Worm (Caenorhabditis elegans) whole organism, L3 larva: ENCODE measurements around the gene gur-4.

Source experiments
- R02D3.7 ChIP-seq: fragments of 150-350 bp; optimal IDR thresholded peaks from 2 replicates; lab custom pipeline; 2014; ENCODE audit warnings: missing biosample characterization, missing genetic modification characterization
- ZK546.5 ChIP-seq: sonication (generic microtip); optimal IDR thresholded peaks from 2 replicates; lab custom pipeline; 2017; ENCODE audit warnings: missing biosample characterization, missing genetic modification characterization
- aly-2 ChIP-seq: fragments of 150-350 bp; optimal IDR thresholded peaks from 2 replicates; lab custom pipeline; 2014; ENCODE audit warnings: missing biosample characterization, missing genetic modification characterization
- ama-1 ChIP-seq: fragments of 150-350 bp; optimal IDR thresholded peaks from 2 replicates; lab custom pipeline; 2018
- ceh-16 ChIP-seq: sonication (generic microtip); optimal IDR thresholded peaks from 2 replicates; lab custom pipeline; 2017; ENCODE audit warnings: missing biosample characterization, missing genetic modification characterization
- ceh-28 ChIP-seq: fragments of 150-350 bp; optimal IDR thresholded peaks from 2 replicates; lab custom pipeline; 2014; ENCODE audit warnings: missing biosample characterization, missing genetic modification reagents, missing genetic modification characterization
- ceh-82 ChIP-seq: fragments of 150-350 bp; optimal IDR thresholded peaks from 2 replicates; lab custom pipeline; 2014; ENCODE audit warnings: missing biosample characterization, missing genetic modification characterization
- ceh-9 ChIP-seq: sonication (generic microtip); optimal IDR thresholded peaks from 2 replicates; lab custom pipeline; 2018; ENCODE audit warnings: missing biosample characterization, missing genetic modification characterization
- daf-12 ChIP-seq: fragments of 150-350 bp; optimal IDR thresholded peaks from 2 replicates; lab custom pipeline; 2014; ENCODE audit warnings: missing biosample characterization, missing genetic modification reagents, missing genetic modification characterization
- egl-27 ChIP-seq: sonication (generic microtip); optimal IDR thresholded peaks from 4 replicates; lab custom pipeline; 2017; ENCODE audit warnings: missing biosample characterization, missing genetic modification reagents, missing genetic modification characterization
- egl-5 ChIP-seq: fragments of 150-350 bp; optimal IDR thresholded peaks from 2 replicates; lab custom pipeline; 2017; ENCODE audit warnings: missing biosample characterization, missing genetic modification reagents, missing genetic modification characterization, inconsistent platforms
- elt-1 ChIP-seq: fragments of 150-350 bp; optimal IDR thresholded peaks from 2 replicates; lab custom pipeline; 2014; ENCODE audit warnings: missing biosample characterization, missing genetic modification characterization
- elt-2 ChIP-seq: sonication (generic microtip); optimal IDR thresholded peaks from 2 replicates; lab custom pipeline; 2016; ENCODE audit warnings: missing genetic modification reagents, mild to moderate bottlenecking, missing genetic modification characterization, missing compliant biosample characterization
- elt-3 ChIP-seq, 3 experiments: fragments of 150-350 bp in 1 of 3; sonication (generic microtip) in 2 of 3; optimal IDR thresholded peaks; 2 replicates in 2 of 3; 4 replicates in 1 of 3; lab custom pipeline; 2014 to 2017; ENCODE audit warnings: missing biosample characterization in 3 of 3, missing genetic modification characterization in 3 of 3
- eor-1 ChIP-seq, 2 experiments: fragments of 150-350 bp; optimal IDR thresholded peaks; 2 replicates each; lab custom pipeline; 2014 to 2018; ENCODE audit warnings: missing biosample characterization in 2 of 2, missing genetic modification characterization in 2 of 2
- fkh-10 ChIP-seq: sonication (generic microtip); optimal IDR thresholded peaks from 2 replicates; lab custom pipeline; 2017; ENCODE audit warnings: missing biosample characterization, missing genetic modification reagents, missing genetic modification characterization
- fkh-2 ChIP-seq: fragments of 150-350 bp; optimal IDR thresholded peaks from 2 replicates; lab custom pipeline; 2014; ENCODE audit warnings: missing biosample characterization, missing genetic modification reagents, missing genetic modification characterization
- fos-1 ChIP-seq: fragments of 150-350 bp; optimal IDR thresholded peaks from 2 replicates; lab custom pipeline; 2014; ENCODE audit warnings: missing biosample characterization, missing genetic modification characterization
- hmg-11 ChIP-seq: sonication (generic microtip); optimal IDR thresholded peaks from 2 replicates; lab custom pipeline; 2016; ENCODE audit warnings: missing genetic modification characterization, missing compliant biosample characterization
- jun-1 ChIP-seq: fragments of 150-350 bp; optimal IDR thresholded peaks from 2 replicates; lab custom pipeline; 2014; ENCODE audit warnings: missing biosample characterization, missing genetic modification reagents, missing genetic modification characterization
- lin-15B ChIP-seq: fragments of 150-350 bp; optimal IDR thresholded peaks from 2 replicates; lab custom pipeline; 2014; ENCODE audit warnings: missing biosample characterization, missing genetic modification characterization
- lin-39 ChIP-seq: fragments of 150-350 bp; optimal IDR thresholded peaks from 2 replicates; lab custom pipeline; 2018; ENCODE audit warnings: missing biosample characterization, missing genetic modification reagents, missing genetic modification characterization
- lsy-12 ChIP-seq: sonication (generic microtip); optimal IDR thresholded peaks from 2 replicates; lab custom pipeline; 2016; ENCODE audit warnings: mild to moderate bottlenecking, missing genetic modification characterization, missing compliant biosample characterization
- mdl-1 ChIP-seq: fragments of 150-350 bp; optimal IDR thresholded peaks from 2 replicates; lab custom pipeline; 2014; ENCODE audit warnings: missing biosample characterization, missing genetic modification characterization
- mml-1 ChIP-seq: fragments of 150-350 bp; sonication (generic microtip); optimal IDR thresholded peaks from 3 replicates; lab custom pipeline; 2014; ENCODE audit warnings: missing biosample characterization, missing genetic modification characterization
- nfya-1 ChIP-seq: sonication (generic microtip); optimal IDR thresholded peaks from 2 replicates; lab custom pipeline; 2017; ENCODE audit warnings: missing genetic modification characterization, mild to moderate bottlenecking, missing compliant biosample characterization, antibody characterized with exemption, moderate library complexity; ENCODE audit not compliant: insufficient read depth
- nhr-11 ChIP-seq: fragments of 150-350 bp; optimal IDR thresholded peaks from 2 replicates; lab custom pipeline; 2014; ENCODE audit warnings: missing biosample characterization, missing genetic modification characterization
- nhr-12 ChIP-seq: fragments of 150-350 bp; optimal IDR thresholded peaks from 2 replicates; lab custom pipeline; 2014; ENCODE audit warnings: missing biosample characterization, missing genetic modification characterization
- nhr-23 ChIP-seq: fragments of 150-350 bp; optimal IDR thresholded peaks from 2 replicates; lab custom pipeline; 2014; ENCODE audit warnings: missing biosample characterization, missing genetic modification reagents, missing genetic modification characterization
- nhr-237 ChIP-seq: fragments of 150-350 bp; optimal IDR thresholded peaks from 2 replicates; lab custom pipeline; 2014; ENCODE audit warnings: missing biosample characterization, missing genetic modification characterization
- nhr-25 ChIP-seq: sonication (generic microtip); optimal IDR thresholded peaks from 2 replicates; lab custom pipeline; 2017; ENCODE audit warnings: missing biosample characterization, missing genetic modification characterization
- nhr-28 ChIP-seq: fragments of 150-350 bp; optimal IDR thresholded peaks from 2 replicates; lab custom pipeline; 2014; ENCODE audit warnings: missing biosample characterization, missing genetic modification characterization
- nhr-43 ChIP-seq: sonication (generic microtip); optimal IDR thresholded peaks from 2 replicates; lab custom pipeline; 2016; ENCODE audit warnings: mild to moderate bottlenecking, missing genetic modification characterization, missing compliant biosample characterization; ENCODE audit not compliant: poor library complexity, severe bottlenecking
- nhr-67 ChIP-seq: fragments of 150-350 bp; optimal IDR thresholded peaks from 2 replicates; lab custom pipeline; 2014; ENCODE audit warnings: missing biosample characterization, missing genetic modification characterization
- nhr-76 ChIP-seq: fragments of 150-350 bp; sonication (generic microtip); optimal IDR thresholded peaks from 5 replicates; lab custom pipeline; 2014; ENCODE audit warnings: missing biosample characterization, missing genetic modification characterization
- nhr-77 ChIP-seq: fragments of 150-350 bp; optimal IDR thresholded peaks from 2 replicates; lab custom pipeline; 2014; ENCODE audit warnings: missing biosample characterization, missing genetic modification characterization
- pha-4 ChIP-seq: fragments of 150-350 bp; optimal IDR thresholded peaks from 2 replicates; lab custom pipeline; 2014; ENCODE audit warnings: missing biosample characterization, missing genetic modification reagents, missing genetic modification characterization
- pqm-1 ChIP-seq: fragments of 150-350 bp; optimal IDR thresholded peaks from 2 replicates; lab custom pipeline; 2017; ENCODE audit warnings: missing biosample characterization, missing genetic modification characterization, inconsistent platforms
- sea-2 ChIP-seq: fragments of 150-350 bp; sonication (generic microtip); optimal IDR thresholded peaks from 4 replicates; lab custom pipeline; 2014; ENCODE audit warnings: missing biosample characterization, missing genetic modification reagents, missing genetic modification characterization
- skn-1 ChIP-seq: fragments of 150-350 bp; optimal IDR thresholded peaks from 2 replicates; lab custom pipeline; 2014; ENCODE audit warnings: missing biosample characterization, missing genetic modification characterization
- snpc-4 ChIP-seq: fragments of 150-350 bp; optimal IDR thresholded peaks from 2 replicates; lab custom pipeline; 2014; ENCODE audit warnings: missing biosample characterization, missing genetic modification characterization
- tbx-2 ChIP-seq: sonication (generic microtip); optimal IDR thresholded peaks from 2 replicates; lab custom pipeline; 2016; ENCODE audit warnings: mild to moderate bottlenecking, missing genetic modification characterization, missing compliant biosample characterization
- unc-39 ChIP-seq: sonication (generic microtip); optimal IDR thresholded peaks from 4 replicates; lab custom pipeline; 2017; ENCODE audit warnings: missing biosample characterization, missing genetic modification characterization
- unc-62 ChIP-seq: fragments of 150-350 bp; sonication (generic microtip); optimal IDR thresholded peaks from 4 replicates; lab custom pipeline; 2014; ENCODE audit warnings: missing biosample characterization, missing genetic modification reagents, missing genetic modification characterization
- zag-1 ChIP-seq: fragments of 150-350 bp; optimal IDR thresholded peaks from 2 replicates; lab custom pipeline; 2014; ENCODE audit warnings: missing biosample characterization, missing genetic modification characterization
- ztf-11 ChIP-seq: fragments of 150-350 bp; optimal IDR thresholded peaks from 2 replicates; lab custom pipeline; 2014; ENCODE audit warnings: missing biosample characterization, missing genetic modification characterization
- ztf-4 ChIP-seq: fragments of 150-350 bp; optimal IDR thresholded peaks from 2 replicates; lab custom pipeline; 2014; ENCODE audit warnings: missing biosample characterization, missing genetic modification characterization

Gene gur-4

DNA sequence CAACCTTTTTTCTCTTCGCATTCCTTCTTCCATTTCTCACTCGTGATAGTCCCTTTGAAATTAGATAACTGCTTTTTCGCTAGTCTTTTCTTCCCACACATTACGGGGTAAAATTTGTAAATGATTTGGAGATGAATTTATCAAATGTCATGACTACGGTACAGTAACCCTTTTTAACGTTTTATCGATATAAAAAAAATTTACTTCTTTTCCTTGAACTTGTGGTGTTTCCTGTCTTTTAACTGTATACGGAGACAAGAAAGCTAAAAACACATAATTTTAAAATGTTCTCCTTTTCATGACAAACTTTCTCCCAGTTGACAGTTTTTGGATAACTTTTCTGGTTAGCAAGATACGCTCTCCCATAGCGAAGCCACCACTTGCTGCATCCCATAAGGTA lies 45.5 kb downstream of the gur-4 start, which contains the start of gene W03H9.1:
Gene W03H9.1 (minus strand): TSS at position 101 of the 400 bp plus-strand sequence.
- TF ChIP-seq unc-62 (GFP tag; lab: Kevin White, UChicago) = no peak
- no peak for TF ChIP-seq snpc-4 (tag; lab: Kevin White, UChicago)
- no peak for TF ChIP-seq ztf-4 (tag; lab: Kevin White, UChicago)
- no peak for TF ChIP-seq nhr-67
- TF ChIP-seq fkh-10 = no peak
- TF ChIP-seq nhr-28 (tag; lab: Kevin White, UChicago) = no peak
- TF ChIP-seq ceh-9 (tag; lab: Kevin White, UChicago) = no peak
- no peak for TF ChIP-seq elt-2
- TF ChIP-seq pqm-1 (tag; lab: Kevin White, UChicago) = no peak
- TF ChIP-seq ceh-82 (tag; lab: Kevin White, UChicago) = no peak
- TF ChIP-seq mml-1 = no peak
- TF ChIP-seq daf-12 (tag; lab: Kevin White, UChicago) = no peak
- no peak for TF ChIP-seq jun-1
- no peak for TF ChIP-seq nhr-77 (tag; lab: Kevin White, UChicago)

- no peak for TF ChIP-seq ztf-4 (tag; lab: Kevin White, UChicago)
- TF ChIP-seq nfya-1 (tag; lab: Kevin White, UChicago) = no peak
- no peak for TF ChIP-seq sea-2
- no peak for TF ChIP-seq ceh-16 (tag; lab: Kevin White, UChicago)
- TF ChIP-seq elt-2 = no peak
- no peak for TF ChIP-seq ceh-9 (tag; lab: Kevin White, UChicago)
- TF ChIP-seq R02D3.7 (tag; lab: Kevin White, UChicago) = no peak
- no peak for TF ChIP-seq eor-1 (tag; optimal IDR thresholded peaks at IDR 0.05; lab: Kevin White, UChicago)
- TF ChIP-seq daf-12 (tag; lab: Kevin White, UChicago) = no peak
- no peak for TF ChIP-seq mml-1
- TF ChIP-seq nhr-23 = no peak
- TF ChIP-seq fkh-2 = no peak
- TF ChIP-seq mdl-1 (tag; lab: Kevin White, UChicago) = no peak
- no peak for TF ChIP-seq nhr-77 (tag; lab: Kevin White, UChicago)
Measured at ce11 chrII:14152274-14152673, 47.7 kb downstream of the gur-4 start.

DNA sequence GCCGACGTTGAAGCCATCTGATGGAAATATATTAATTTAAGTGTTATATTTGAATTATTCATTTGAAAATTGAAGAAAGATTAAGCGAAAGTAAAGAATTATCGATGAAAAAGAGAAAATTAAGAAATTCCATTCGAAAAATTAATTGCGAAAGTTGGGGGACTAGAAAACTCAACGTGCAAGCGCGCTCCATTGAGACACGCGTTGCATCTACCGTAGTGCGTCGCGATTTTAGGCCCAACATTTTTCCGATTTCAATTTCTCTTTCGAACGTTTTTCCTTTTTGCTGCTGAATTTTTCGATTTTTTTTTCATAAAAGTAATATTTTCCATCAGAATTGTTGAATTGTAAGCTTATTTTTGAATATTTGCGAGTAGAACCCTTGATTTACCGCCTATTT lies 49.8 kb downstream of the gur-4 start, which contains the start of gene Y48B6A.1:
Gene Y48B6A.1 (minus strand): TSS at position 17 of the 400 bp plus-strand sequence.
- TF ChIP-seq sea-2 (no peak), unc-62 (GFP tag; lab: Kevin White, UChicago) (no peak), mdl-1 (tag; lab: Kevin White, UChicago) (peak; percentile 12), nhr-237 (tag; lab: Kevin White, UChicago) (no peak), ztf-4 (tag; lab: Kevin White, UChicago) (no peak), ceh-9 (tag; lab: Kevin White, UChicago) (no peak), aly-2 (no peak), nhr-28 (tag; lab: Kevin White, UChicago) (no peak), nhr-76 (tag; lab: Kevin White, UChicago) (peak; percentile 53), daf-12 (tag; lab: Kevin White, UChicago) (no peak), lsy-12 (peak; percentile 88), ceh-16 (tag; lab: Kevin White, UChicago) (peak; percentile 15), ceh-82 (tag; lab: Kevin White, UChicago) (peak; percentile 50), nhr-11 (tag; lab: Kevin White, UChicago) (peak; percentile 84), nhr-12 (no peak), nfya-1 (tag; lab: Kevin White, UChicago) (peak; percentile 98), zag-1 (tag; lab: Kevin White, UChicago) (peak; percentile 18), nhr-43 (peak; percentile 95), tbx-2 (tag; lab: Kevin White, UChicago) (peak; percentile 55), elt-1 (peak; percentile 35), elt-3 (tag; optimal IDR thresholded peaks at IDR 0.05; lab: Kevin White, UChicago) (peak in 1 of 3 experiments; percentile 85), ztf-11 (tag; lab: Kevin White, UChicago) (no peak), jun-1 (peak; percentile 76), skn-1 (tag; lab: Kevin White, UChicago) (peak; percentile 85), nhr-77 (tag; lab: Kevin White, UChicago) (peak; percentile 91), nhr-23 (peak; percentile 95), fos-1 (tag; lab: Kevin White, UChicago) (no peak), fkh-2 (no peak), unc-39 (no peak), lin-15B (tag; lab: Kevin White, UChicago) (peak; percentile 99), ceh-28 (tag; lab: Kevin White, UChicago) (peak; percentile 73), hmg-11 (tag; lab: Kevin White, UChicago) (peak; percentile 64), lin-39 (tag; lab: Kevin White, UChicago) (peak; percentile 96), mml-1 (no peak), elt-2 (peak; percentile 64), snpc-4 (tag; lab: Kevin White, UChicago) (peak; percentile 97), fkh-10 (peak; percentile 77), pha-4 (peak; percentile 99), nhr-25 (tag; lab: Kevin White, UChicago) (peak; percentile 96), ZK546.5 (tag; lab: Kevin White, UChicago) (peak; percentile 9), egl-27 (tag; lab: Kevin White, UChicago) (no peak), ama-1 (lab: Kevin White, UChicago) (peak; percentile 88), egl-5 (tag; lab: Kevin White, UChicago) (peak; percentile 90), pqm-1 (tag; lab: Kevin White, UChicago) (peak; percentile 82)
